Fruit fly (Drosophila melanogaster) whole organism, embryonic: ENCODE data around the gene CG45049.

Experiments
- Bdp1 ChIP-seq: fragments of 200-800 bp; sonication (Bioruptor generic); optimal IDR thresholded peaks from 3 replicates; lab custom pipeline; 2016; ENCODE audit warnings: missing biosample characterization, missing genetic modification characterization
- CG10147 ChIP-seq: fragments of 200-800 bp; sonication (Bioruptor generic); optimal IDR thresholded peaks from 2 replicates; lab custom pipeline; 2019; ENCODE audit warnings: missing biosample characterization, mild to moderate bottlenecking, missing genetic modification characterization, moderate library complexity
- CG12071 ChIP-seq: fragments of 200-800 bp; sonication (Bioruptor generic); optimal IDR thresholded peaks from 3 replicates; lab custom pipeline; 2018; ENCODE audit warnings: missing biosample characterization, mild to moderate bottlenecking, missing genetic modification characterization
- CG12659 ChIP-seq: fragments of 200-800 bp; sonication (Bioruptor generic); optimal IDR thresholded peaks from 3 replicates; lab custom pipeline; 2017; ENCODE audit warnings: mild to moderate bottlenecking, missing biosample characterization, missing genetic modification reagents, missing genetic modification characterization
- CG15514 ChIP-seq: fragments of 200-800 bp; sonication (Bioruptor generic); optimal IDR thresholded peaks from 3 replicates; lab custom pipeline; 2017; ENCODE audit warnings: missing biosample characterization, missing genetic modification characterization, mild to moderate bottlenecking, moderate library complexity, missing genetic modification reagents
- CG1603 ChIP-seq: fragments of 200-800 bp; sonication (Bioruptor generic); optimal IDR thresholded peaks from 2 replicates; lab custom pipeline; 2019; ENCODE audit warnings: missing biosample characterization, mild to moderate bottlenecking, missing genetic modification characterization, moderate library complexity
- CG1647 ChIP-seq: fragments of 200-800 bp; sonication (Bioruptor generic); optimal IDR thresholded peaks from 3 replicates; lab custom pipeline; 2016; ENCODE audit warnings: missing biosample characterization, missing genetic modification characterization
- CG17328 ChIP-seq: fragments of 200-800 bp; sonication (Bioruptor generic); IDR thresholded peaks from 2 replicates; pipeline ENCODE4 v1.3.6; 2022; ENCODE audit warnings: missing biosample characterization, missing genetic modification characterization
- CG2120 ChIP-seq: fragments of 200-800 bp; sonication (Bioruptor generic); optimal IDR thresholded peaks from 3 replicates; lab custom pipeline; 2016; ENCODE audit warnings: missing biosample characterization, missing genetic modification characterization
- CG2129 ChIP-seq: fragments of 200-800 bp; sonication (Bioruptor generic); IDR thresholded peaks from 2 replicates; pipeline ENCODE4 v1.3.6; 2022; ENCODE audit warnings: missing biosample characterization, missing genetic modification characterization; ENCODE audit not compliant: partially characterized antibody
- CG30020 ChIP-seq: fragments of 200-800 bp; optimal IDR thresholded peaks from 2 replicates; lab custom pipeline; 2019; ENCODE audit warnings: missing biosample characterization, mild to moderate bottlenecking, missing genetic modification characterization, moderate library complexity
- CG33557 ChIP-seq: fragments of 200-800 bp; sonication (Bioruptor generic); optimal IDR thresholded peaks from 2 replicates; lab custom pipeline; 2019; ENCODE audit warnings: missing biosample characterization, mild to moderate bottlenecking, missing genetic modification characterization, moderate library complexity
- CG3847 ChIP-seq: fragments of 200-800 bp; sonication (Bioruptor generic); IDR thresholded peaks from 2 replicates; pipeline ENCODE4 v1.3.6; 2022; ENCODE audit warnings: missing biosample characterization, missing genetic modification characterization
- CG4404 ChIP-seq: fragments of 200-800 bp; sonication (Bioruptor generic); IDR thresholded peaks from 2 replicates; pipeline ENCODE4 v1.3.6; 2022; ENCODE audit warnings: missing biosample characterization, missing genetic modification characterization
- CG5953 ChIP-seq: fragments of 200-800 bp; sonication (Bioruptor generic); IDR thresholded peaks from 2 replicates; pipeline ENCODE4 v1.3.6; 2022; ENCODE audit warnings: missing biosample characterization, missing genetic modification characterization
- CG7556 ChIP-seq: fragments of 200-800 bp; sonication (Bioruptor generic); optimal IDR thresholded peaks from 2 replicates; lab custom pipeline; 2017; ENCODE audit warnings: missing biosample characterization, mild to moderate bottlenecking, missing genetic modification characterization
- CG8478 ChIP-seq: fragments of >200 bp; optimal IDR thresholded peaks from 2 replicates; lab custom pipeline; 2018
- CG8765 ChIP-seq: fragments of 200-800 bp; sonication (Bioruptor generic); IDR thresholded peaks from 2 replicates; pipeline ENCODE4 v1.3.6; 2022; ENCODE audit warnings: missing biosample characterization, missing genetic modification characterization
- CG9727 ChIP-seq: fragments of 200-800 bp; sonication (Bioruptor generic); optimal IDR thresholded peaks from 3 replicates; lab custom pipeline; 2017; ENCODE audit warnings: missing biosample characterization, mild to moderate bottlenecking, missing genetic modification characterization
- CG9797 ChIP-seq: fragments of 200-800 bp; sonication (Bioruptor generic); optimal IDR thresholded peaks from 3 replicates; lab custom pipeline; 2018; ENCODE audit warnings: missing biosample characterization, mild to moderate bottlenecking, missing genetic modification characterization
- CG9876 ChIP-seq: fragments of 200-800 bp; sonication (Bioruptor generic); optimal IDR thresholded peaks from 2 replicates; lab custom pipeline; 2016; ENCODE audit warnings: missing biosample characterization, missing genetic modification characterization
- D19B ChIP-seq: fragments of 200-800 bp; sonication (Bioruptor generic); optimal IDR thresholded peaks from 2 replicates; lab custom pipeline; 2017; ENCODE audit warnings: missing biosample characterization, mild to moderate bottlenecking, missing genetic modification characterization
- Dek ChIP-seq: fragments of 200-800 bp; sonication (Bioruptor generic); optimal IDR thresholded peaks from 3 replicates; lab custom pipeline; 2019; ENCODE audit warnings: missing biosample characterization, mild to moderate bottlenecking, missing genetic modification characterization, moderate library complexity
- Fer1 ChIP-seq: fragments of 200-800 bp; sonication (Bioruptor generic); optimal IDR thresholded peaks from 2 replicates; lab custom pipeline; 2017; ENCODE audit warnings: missing biosample characterization, mild to moderate bottlenecking, missing genetic modification characterization
- Hr3 ChIP-seq: fragments of 200-800 bp; sonication (Bioruptor generic); optimal IDR thresholded peaks from 3 replicates; lab custom pipeline; 2016; ENCODE audit warnings: missing biosample characterization, missing genetic modification characterization
- Hr51 ChIP-seq, 2 experiments: fragments of 200-800 bp; sonication (Bioruptor generic); optimal IDR thresholded peaks; 2 replicates in 1 of 2; 3 replicates in 1 of 2; lab custom pipeline; 2016 to 2018; ENCODE audit warnings: missing biosample characterization in 2 of 2, missing genetic modification characterization in 2 of 2, mild to moderate bottlenecking in 1 of 2, moderate library complexity in 1 of 2
- Hsf ChIP-seq: fragments of 200-800 bp; sonication (Bioruptor generic); optimal IDR thresholded peaks from 3 replicates; lab custom pipeline; 2016; ENCODE audit warnings: missing biosample characterization, missing genetic modification characterization
- MESR4 ChIP-seq: fragments of 200-800 bp; sonication (Bioruptor generic); optimal IDR thresholded peaks from 2 replicates; lab custom pipeline; 2018; ENCODE audit warnings: missing biosample characterization, mild to moderate bottlenecking, missing genetic modification characterization, moderate library complexity
- Neu2 ChIP-seq: fragments of 200-800 bp; sonication (Bioruptor generic); optimal IDR thresholded peaks from 3 replicates; lab custom pipeline; 2016; ENCODE audit warnings: missing biosample characterization, missing genetic modification characterization, borderline replicate concordance
- Side ChIP-seq: fragments of 200-800 bp; sonication (Bioruptor generic); optimal IDR thresholded peaks from 2 replicates; lab custom pipeline; 2016; ENCODE audit warnings: missing biosample characterization, missing genetic modification characterization
- Sox100B ChIP-seq: fragments of 200-800 bp; sonication (Bioruptor generic); optimal IDR thresholded peaks from 3 replicates; lab custom pipeline; 2018; ENCODE audit warnings: missing biosample characterization, mild to moderate bottlenecking, missing genetic modification characterization
- amos ChIP-seq: fragments of 200-800 bp; sonication (Bioruptor generic); IDR thresholded peaks from 2 replicates; pipeline ENCODE4 v1.3.6; 2022; ENCODE audit warnings: missing biosample characterization, missing genetic modification characterization; ENCODE audit not compliant: partially characterized antibody
- bcd ChIP-seq: fragments of 200-800 bp; sonication (Bioruptor generic); optimal IDR thresholded peaks from 2 replicates; lab custom pipeline; 2017; ENCODE audit warnings: missing biosample characterization, mild to moderate bottlenecking, missing genetic modification characterization
- btn ChIP-seq: fragments of 200-800 bp; sonication (Bioruptor generic); optimal IDR thresholded peaks from 2 replicates; lab custom pipeline; 2016; ENCODE audit warnings: missing biosample characterization, missing genetic modification characterization
- da ChIP-seq: fragments of 200-800 bp; sonication (Bioruptor generic); optimal IDR thresholded peaks from 2 replicates; lab custom pipeline; 2016; ENCODE audit warnings: missing biosample characterization, missing genetic modification characterization
- fd102C ChIP-seq: fragments of 200-800 bp; sonication (Bioruptor generic); optimal IDR thresholded peaks from 2 replicates; lab custom pipeline; 2018; ENCODE audit warnings: missing biosample characterization, mild to moderate bottlenecking, missing genetic modification characterization, moderate library complexity
- ftz-f1 ChIP-seq: fragments of 200-800 bp; sonication (Bioruptor generic); optimal IDR thresholded peaks from 2 replicates; lab custom pipeline; 2016; ENCODE audit warnings: missing biosample characterization, missing genetic modification characterization
- hb ChIP-seq: fragments of 200-800 bp; sonication (Bioruptor generic); IDR thresholded peaks from 3 replicates; pipeline ENCODE4 v1.3.6; 2022; ENCODE audit warnings: missing biosample characterization, missing genetic modification characterization; ENCODE audit not compliant: partially characterized antibody
- lbe ChIP-seq: fragments of 200-800 bp; sonication (Bioruptor generic); optimal IDR thresholded peaks from 2 replicates; lab custom pipeline; 2016; ENCODE audit warnings: missing biosample characterization, mild to moderate bottlenecking, missing genetic modification characterization
- mirr ChIP-seq: fragments of 200-800 bp; sonication (Bioruptor generic); optimal IDR thresholded peaks from 3 replicates; lab custom pipeline; 2018; ENCODE audit warnings: missing biosample characterization, mild to moderate bottlenecking, missing genetic modification characterization
- oc ChIP-seq: fragments of 200-800 bp; sonication (Bioruptor generic); optimal IDR thresholded peaks from 2 replicates; lab custom pipeline; 2018; ENCODE audit warnings: missing biosample characterization, mild to moderate bottlenecking, missing genetic modification characterization, moderate library complexity
- row ChIP-seq: fragments of 200-800 bp; sonication (Bioruptor generic); IDR thresholded peaks from 3 replicates; pipeline ENCODE4 v1.3.6; 2022; ENCODE audit warnings: missing biosample characterization, missing genetic modification characterization
- scrt ChIP-seq: fragments of 200-800 bp; sonication (Bioruptor generic); optimal IDR thresholded peaks from 2 replicates; lab custom pipeline; 2018; ENCODE audit warnings: missing biosample characterization, mild to moderate bottlenecking, missing genetic modification characterization, moderate library complexity
- sna ChIP-seq: fragments of 200-800 bp; sonication (Bioruptor generic); IDR thresholded peaks from 2 replicates; pipeline ENCODE4 v1.3.6; 2022; ENCODE audit warnings: missing biosample characterization, missing genetic modification characterization; ENCODE audit not compliant: partially characterized antibody
- sr ChIP-seq: fragments of 200-800 bp; sonication (Bioruptor generic); IDR thresholded peaks from 3 replicates; pipeline ENCODE4 v1.3.6; 2022; ENCODE audit warnings: missing biosample characterization, missing genetic modification characterization
- stc ChIP-seq: fragments of 200-800 bp; sonication (Bioruptor generic); IDR thresholded peaks from 2 replicates; pipeline ENCODE4 v1.3.6; 2022; ENCODE audit warnings: missing biosample characterization, missing genetic modification characterization
- stwl ChIP-seq: fragments of 200-800 bp; sonication (Bioruptor generic); optimal IDR thresholded peaks from 3 replicates; lab custom pipeline; 2018; ENCODE audit warnings: missing biosample characterization, mild to moderate bottlenecking, missing genetic modification characterization, moderate library complexity
- tgo ChIP-seq: fragments of 200-800 bp; sonication (Bioruptor generic); IDR thresholded peaks from 3 replicates; pipeline ENCODE4 v1.3.6; 2022; ENCODE audit warnings: missing biosample characterization, missing genetic modification characterization

The CG45049 gene

dm6 chr3R:22724149-22724973 lies 2.4 kb upstream of the CG45049 start, which contains the start of gene Irp-1A (continued):
- TF ChIP-seq amos (peak; percentile 85), fd102C (GFP tag; lab: Kevin White, UChicago) (no peak), bcd (GFP tag; lab: Kevin White, UChicago) (peak; percentile 55), CG1647 (GFP tag; lab: Kevin White, UChicago) (peak; percentile 10), CG12659 (GFP tag; lab: Kevin White, UChicago) (peak; percentile 88), lbe (GFP tag; lab: Kevin White, UChicago) (peak; percentile 56), CG9727 (GFP tag; lab: Kevin White, UChicago) (peak; percentile 78), Hsf (GFP tag; lab: Kevin White, UChicago) (peak; percentile 49), CG1603 (tag; lab: Kevin White, UChicago) (peak; percentile 61), btn (GFP tag; lab: Kevin White, UChicago) (no peak), tgo (GFP tag; lab: Robert Waterston, UW) (peak; percentile 78), scrt (GFP tag; lab: Kevin White, UChicago) (peak; percentile 37), CG7556 (peak; percentile 77), Neu2 (no peak), CG3847 (peak; percentile 71), Dek (tag; lab: Kevin White, UChicago) (peak; percentile 80), CG5953 (GFP tag; lab: Robert Waterston, UW) (no peak), mirr (GFP tag; lab: Kevin White, UChicago) (peak; percentile 43), Fer1 (GFP tag; lab: Kevin White, UChicago) (peak; percentile 76), sr (GFP tag; lab: Robert Waterston, UW) (no peak), CG8478 (lab: Kevin White, UChicago) (no peak), CG8765 (GFP tag; lab: Robert Waterston, UW) (no peak), CG10147 (GFP tag; lab: Kevin White, UChicago) (peak; percentile 83), Hr3 (GFP tag; lab: Kevin White, UChicago) (peak; percentile 72), Sox100B (GFP tag; lab: Kevin White, UChicago) (peak; percentile 81), CG30020 (tag; lab: Kevin White, UChicago) (peak; percentile 56), CG2120 (GFP tag; lab: Kevin White, UChicago) (peak; percentile 78), CG9797 (GFP tag; lab: Kevin White, UChicago) (no peak), CG12071 (GFP tag; lab: Kevin White, UChicago) (no peak), Hr51 (GFP tag; optimal IDR thresholded peaks at IDR 0.05; lab: Kevin White, UChicago) (peak; percentile 28 to 87), hb (GFP tag; lab: Robert Waterston, UW) (peak; percentile 54; the same call in 1 of the 3 replicates), CG15514 (GFP tag; lab: Kevin White, UChicago) (peak; percentile 78), CG17328 (GFP tag; lab: Robert Waterston, UW) (peak; percentile 72; the same call in 1 of the 2 replicates), stc (GFP tag; lab: Robert Waterston, UW) (peak; percentile 78), D19B (GFP tag; lab: Kevin White, UChicago) (peak; percentile 23), CG9876 (no peak), stwl (tag; lab: Kevin White, UChicago) (peak; percentile 34), MESR4 (GFP tag; lab: Kevin White, UChicago) (peak; percentile 62), sna (GFP tag; lab: Robert Waterston, UW) (peak; percentile 78), CG4404 (GFP tag; lab: Robert Waterston, UW) (peak; percentile 25; the same call in 1 of the 2 replicates), CG2129 (GFP tag; lab: Robert Waterston, UW) (peak; percentile 71), Side (GFP tag; lab: Kevin White, UChicago) (no peak), da (no peak), Bdp1 (GFP tag; lab: Kevin White, UChicago) (peak; percentile 3), CG33557 (GFP tag; lab: Kevin White, UChicago) (peak; percentile 66), ftz-f1 (GFP tag; lab: Kevin White, UChicago) (no peak), row (GFP tag; lab: Robert Waterston, UW) (peak; percentile 86), oc (peak; percentile 78)
